Worm (Caenorhabditis elegans) whole organism, L4 larva: ENCODE measurements around the gene enu-3.6.

Experiments used
- F10B5.3 ChIP-seq: sonication (generic microtip); optimal IDR thresholded peaks from 2 replicates; lab custom pipeline; 2016; ENCODE audit warnings: mild to moderate bottlenecking, missing genetic modification characterization, missing compliant biosample characterization
- F26F4.8 ChIP-seq: fragments of 200-800 bp; sonication (Bioruptor generic); conservative IDR thresholded peaks from 2 replicates; pipeline ENCODE4 v1.3.6; 2022; ENCODE audit warnings: missing genetic modification characterization, missing compliant biosample characterization
- F37D6.2 ChIP-seq: sonication (generic microtip); optimal IDR thresholded peaks from 2 replicates; lab custom pipeline; 2016; ENCODE audit warnings: mild to moderate bottlenecking, missing genetic modification characterization, missing compliant biosample characterization
- F44E2.7 ChIP-seq: fragments of 200-800 bp; sonication (Bioruptor generic); IDR thresholded peaks from 2 replicates; pipeline ENCODE4 v2.1.2; 2022; ENCODE audit warnings: missing genetic modification characterization, missing compliant biosample characterization
- F49E8.2 ChIP-seq: sonication (generic microtip); optimal IDR thresholded peaks from 2 replicates; lab custom pipeline; 2016; ENCODE audit warnings: missing compliant biosample characterization, mild to moderate bottlenecking, missing genetic modification characterization, borderline replicate concordance
- T20F7.1 ChIP-seq: fragments of 200-800 bp; sonication (Bioruptor generic); optimal IDR thresholded peaks from 2 replicates; lab custom pipeline; 2018; ENCODE audit warnings: mild to moderate bottlenecking, missing genetic modification characterization, missing compliant biosample characterization
- T26A8.4 ChIP-seq: fragments of 200-800 bp; sonication (Bioruptor generic); IDR thresholded peaks from 2 replicates; pipeline ENCODE4 v1.3.6; 2022; ENCODE audit warnings: missing genetic modification characterization, missing compliant biosample characterization
- Y105C5A.15 ChIP-seq: fragments of 200-800 bp; sonication (Bioruptor generic); IDR thresholded peaks from 2 replicates; pipeline ENCODE4 v1.3.6; 2022; ENCODE audit warnings: missing genetic modification characterization, missing compliant biosample characterization
- Y48G9A.11 ChIP-seq: fragments of 200-800 bp; sonication (Bioruptor generic); IDR thresholded peaks from 2 replicates; pipeline ENCODE4 v1.3.6; 2022; ENCODE audit warnings: missing genetic modification reagents, missing genetic modification characterization, missing compliant biosample characterization
- Y5F2A.4 ChIP-seq: fragments of 200-800 bp; sonication (Bioruptor generic); optimal IDR thresholded peaks from 2 replicates; lab custom pipeline; 2018; ENCODE audit warnings: mild to moderate bottlenecking, missing genetic modification characterization, missing compliant biosample characterization
- ZK546.5 ChIP-seq, 2 experiments: sonication (generic microtip); optimal IDR thresholded peaks; 2 replicates each; lab custom pipeline; 2017; ENCODE audit warnings: missing biosample characterization in 2 of 2, missing genetic modification characterization in 2 of 2
- aly-2 ChIP-seq: sonication (generic microtip); optimal IDR thresholded peaks from 2 replicates; lab custom pipeline; 2018; ENCODE audit warnings: missing biosample characterization, missing genetic modification characterization
- ama-1 ChIP-seq: fragments of 150-350 bp; optimal IDR thresholded peaks from 2 replicates; lab custom pipeline; 2014; ENCODE audit warnings: inconsistent platforms, mixed read lengths
- attf-4 ChIP-seq: sonication (generic microtip); optimal IDR thresholded peaks from 3 replicates; lab custom pipeline; 2017; ENCODE audit warnings: missing biosample characterization, missing genetic modification characterization
- ceh-28 ChIP-seq: fragments of 150-350 bp; optimal IDR thresholded peaks from 2 replicates; lab custom pipeline; 2014; ENCODE audit warnings: missing biosample characterization, missing genetic modification reagents, missing genetic modification characterization
- ceh-32 ChIP-seq: sonication (generic microtip); optimal IDR thresholded peaks from 2 replicates; lab custom pipeline; 2016; ENCODE audit warnings: mild to moderate bottlenecking, missing genetic modification characterization, missing compliant biosample characterization; ENCODE audit not compliant: poor library complexity
- ceh-44 ChIP-seq: fragments of 200-800 bp; sonication (Bioruptor generic); IDR thresholded peaks from 2 replicates; pipeline ENCODE4 v1.3.6; 2022; ENCODE audit warnings: missing genetic modification reagents, missing genetic modification characterization, missing compliant biosample characterization
- ceh-82 ChIP-seq: sonication (generic microtip); optimal IDR thresholded peaks from 2 replicates; lab custom pipeline; 2017; ENCODE audit warnings: missing biosample characterization, missing genetic modification characterization
- daf-12 ChIP-seq: fragments of 150-350 bp; optimal IDR thresholded peaks from 2 replicates; lab custom pipeline; 2014; ENCODE audit warnings: missing biosample characterization, missing genetic modification reagents, missing genetic modification characterization
- daf-16 ChIP-seq, 3 experiments: sonication (generic microtip); optimal IDR thresholded peaks; 2 replicates each; lab custom pipeline; 2016 to 2017; ENCODE audit warnings: missing genetic modification characterization in 3 of 3, missing genetic modification reagents in 3 of 3, mild to moderate bottlenecking in 2 of 3, missing compliant biosample characterization in 2 of 3, missing biosample characterization in 1 of 3, moderate library complexity in 1 of 3
- daf-19 ChIP-seq: fragments of 200-800 bp; sonication (Bioruptor generic); conservative IDR thresholded peaks from 2 replicates; pipeline ENCODE4 v1.3.6; 2022; ENCODE audit warnings: missing genetic modification characterization, missing compliant biosample characterization
- daf-8 ChIP-seq: fragments of 200-800 bp; sonication (Bioruptor generic); IDR thresholded peaks from 2 replicates; pipeline ENCODE4 v1.3.6; 2022; ENCODE audit warnings: missing genetic modification characterization, missing compliant biosample characterization
- fkh-10 ChIP-seq: fragments of 150-350 bp; optimal IDR thresholded peaks from 2 replicates; lab custom pipeline; 2014; ENCODE audit warnings: missing biosample characterization, missing genetic modification reagents, missing genetic modification characterization
- gei-8 ChIP-seq: fragments of 200-800 bp; sonication (Bioruptor generic); optimal IDR thresholded peaks from 2 replicates; lab custom pipeline; 2018; ENCODE audit warnings: mild to moderate bottlenecking, missing genetic modification characterization, missing compliant biosample characterization
- hlh-11 ChIP-seq: fragments of 200-800 bp; sonication (Bioruptor generic); optimal IDR thresholded peaks from 2 replicates; lab custom pipeline; 2018; ENCODE audit warnings: mild to moderate bottlenecking, missing genetic modification characterization, missing compliant biosample characterization
- hmg-1.1 ChIP-seq: fragments of 200-800 bp; sonication (Bioruptor generic); IDR thresholded peaks from 2 replicates; pipeline ENCODE4 v1.3.6; 2022; ENCODE audit warnings: missing genetic modification reagents, missing genetic modification characterization, missing compliant biosample characterization
- jun-1 ChIP-seq: fragments of 150-350 bp; optimal IDR thresholded peaks from 2 replicates; lab custom pipeline; 2014; ENCODE audit warnings: missing biosample characterization, missing genetic modification reagents, missing genetic modification characterization
- lim-7 ChIP-seq: fragments of 200-800 bp; sonication (Bioruptor generic); IDR thresholded peaks from 2 replicates; pipeline ENCODE4 v1.3.6; 2022; ENCODE audit warnings: missing genetic modification characterization, missing compliant biosample characterization
- lin-1 ChIP-seq: fragments of 200-800 bp; sonication (Bioruptor generic); IDR thresholded peaks from 2 replicates; pipeline ENCODE4 v1.3.6; 2022; ENCODE audit warnings: missing genetic modification reagents, missing genetic modification characterization, missing compliant biosample characterization
- lin-15B ChIP-seq: fragments of 150-350 bp; sonication (generic microtip); optimal IDR thresholded peaks from 3 replicates; lab custom pipeline; 2014; ENCODE audit warnings: missing biosample characterization, missing genetic modification characterization
- lin-39 ChIP-seq: fragments of 150-350 bp; optimal IDR thresholded peaks from 2 replicates; lab custom pipeline; 2014; ENCODE audit warnings: missing biosample characterization, missing genetic modification reagents, missing genetic modification characterization
- lir-3 ChIP-seq: sonication (generic microtip); optimal IDR thresholded peaks from 2 replicates; lab custom pipeline; 2016; ENCODE audit warnings: mild to moderate bottlenecking, missing genetic modification characterization, missing compliant biosample characterization
- lsy-2 ChIP-seq, 2 experiments: fragments of 150-350 bp in 1 of 2; sonication (generic microtip) in 1 of 2; optimal IDR thresholded peaks; 2 replicates each; lab custom pipeline; 2014 to 2017; ENCODE audit warnings: missing biosample characterization in 2 of 2, missing genetic modification characterization in 2 of 2
- madf-9 ChIP-seq: fragments of 200-800 bp; sonication (Bioruptor generic); conservative IDR thresholded peaks from 2 replicates; pipeline ENCODE4 v1.3.6; 2022; ENCODE audit warnings: missing genetic modification reagents, missing genetic modification characterization, missing compliant biosample characterization
- mdl-1 ChIP-seq, 2 experiments: fragments of 150-350 bp in 1 of 2; sonication (generic microtip) in 1 of 2; optimal IDR thresholded peaks; 2 replicates each; lab custom pipeline; 2014 to 2017; ENCODE audit warnings: missing biosample characterization in 2 of 2, missing genetic modification characterization in 2 of 2
- mdt-29 ChIP-seq: fragments of 200-800 bp; sonication (Bioruptor generic); IDR thresholded peaks from 2 replicates; pipeline ENCODE4 v1.3.6; 2022; ENCODE audit warnings: missing genetic modification reagents, missing genetic modification characterization, missing compliant biosample characterization
- mep-1 ChIP-seq: fragments of 150-350 bp; sonication (generic microtip); optimal IDR thresholded peaks from 3 replicates; lab custom pipeline; 2014; ENCODE audit warnings: missing biosample characterization, missing genetic modification characterization
- mxl-2 ChIP-seq: fragments of 200-800 bp; sonication (Bioruptor generic); conservative IDR thresholded peaks from 2 replicates; pipeline ENCODE4 v1.3.6; 2022; ENCODE audit warnings: missing genetic modification reagents, missing genetic modification characterization, missing compliant biosample characterization
- nhr-28 ChIP-seq: fragments of 150-350 bp; optimal IDR thresholded peaks from 2 replicates; lab custom pipeline; 2014; ENCODE audit warnings: missing biosample characterization, missing genetic modification characterization
- nhr-6 ChIP-seq: fragments of 150-350 bp; optimal IDR thresholded peaks from 2 replicates; lab custom pipeline; 2014; ENCODE audit warnings: missing biosample characterization, missing genetic modification characterization
- pha-4 ChIP-seq, 2 experiments: fragments of 150-350 bp in 1 of 2; fragments of 200-800 bp in 1 of 2; sonication (Bioruptor generic) in 1 of 2; IDR thresholded peaks in 1 of 2; optimal IDR thresholded peaks in 1 of 2; 2 replicates each; pipeline versions ENCODE4 v1.3.6 to Lab custom; 2014 to 2022; ENCODE audit warnings: missing genetic modification characterization in 2 of 2, missing genetic modification reagents in 2 of 2, missing biosample characterization in 1 of 2, missing compliant biosample characterization in 1 of 2
- pqm-1 ChIP-seq: sonication (generic microtip); optimal IDR thresholded peaks from 2 replicates; lab custom pipeline; 2017; ENCODE audit warnings: missing biosample characterization, missing genetic modification characterization
- spr-1 ChIP-seq: sonication (generic microtip); optimal IDR thresholded peaks from 2 replicates; lab custom pipeline; 2016; ENCODE audit warnings: mild to moderate bottlenecking, missing genetic modification characterization, missing compliant biosample characterization
- spr-3 ChIP-seq: fragments of 200-800 bp; sonication (Bioruptor generic); optimal IDR thresholded peaks from 2 replicates; lab custom pipeline; 2018; ENCODE audit warnings: mild to moderate bottlenecking, missing genetic modification characterization, missing compliant biosample characterization
- tra-1 ChIP-seq: fragments of 200-800 bp; sonication (Bioruptor generic); IDR thresholded peaks from 2 replicates; pipeline ENCODE4 v1.3.6; 2022; ENCODE audit warnings: missing genetic modification reagents, missing genetic modification characterization, missing compliant biosample characterization
- unc-130 ChIP-seq: sonication (generic microtip); optimal IDR thresholded peaks from 2 replicates; lab custom pipeline; 2016; ENCODE audit warnings: missing genetic modification reagents, missing genetic modification characterization, missing compliant biosample characterization
- unc-39 ChIP-seq: sonication (generic microtip); optimal IDR thresholded peaks from 2 replicates; lab custom pipeline; 2017; ENCODE audit warnings: missing biosample characterization, missing genetic modification characterization
- unc-62 ChIP-seq, 3 experiments: fragments of 150-350 bp in 1 of 3; sonication (generic microtip); optimal IDR thresholded peaks in 2 of 3; peaks in 1 of 3; 1 replicate in 1 of 3; 2 replicates in 2 of 3; lab custom pipeline; 2014 to 2017; ENCODE audit warnings: missing biosample characterization in 3 of 3, missing genetic modification characterization in 3 of 3, missing genetic modification reagents in 3 of 3, missing genotype in 1 of 3
- zag-1 ChIP-seq: fragments of 150-350 bp; optimal IDR thresholded peaks from 2 replicates; lab custom pipeline; 2014; ENCODE audit warnings: missing biosample characterization, missing genetic modification characterization
- zip-11 ChIP-seq: fragments of 200-800 bp; sonication (Bioruptor generic); IDR thresholded peaks from 2 replicates; pipeline ENCODE4 v1.3.6; 2022; ENCODE audit warnings: missing genetic modification characterization, missing compliant biosample characterization
- ztf-7 ChIP-seq: fragments of 150-350 bp; optimal IDR thresholded peaks from 2 replicates; lab custom pipeline; 2014; ENCODE audit warnings: missing biosample characterization, missing genetic modification characterization

The enu-3.6 gene

DNA sequence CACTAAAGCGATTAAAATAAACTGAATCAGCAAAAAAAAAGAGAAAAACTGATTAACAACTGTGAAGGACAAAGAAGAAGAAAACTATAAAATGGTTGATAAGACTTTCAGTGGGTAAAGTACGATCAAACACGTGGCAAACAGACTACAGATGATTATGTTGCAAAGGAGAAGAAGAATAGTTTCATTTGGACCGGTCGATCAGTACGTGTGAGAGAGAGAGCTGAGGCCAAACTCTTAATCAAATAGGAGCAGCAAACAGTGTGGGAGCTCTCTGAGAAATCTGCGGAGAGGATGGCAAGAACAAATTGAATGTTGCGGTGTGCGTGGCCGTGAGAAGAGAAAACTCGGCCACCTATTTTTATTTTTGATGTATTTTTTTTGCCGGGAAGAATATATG, 31.2 kb upstream of the enu-3.6 start (continued):
- TF ChIP-seq aly-2 (tag; lab: Kevin White, UChicago), result no peak
- TF ChIP-seq lin-39 (tag; lab: Kevin White, UChicago), result no peak
- no peak for TF ChIP-seq F44E2.7 (GFP tag; lab: Robert Waterston, UW)
- TF ChIP-seq lim-7, result no peak
- no peak for TF ChIP-seq fkh-10 (GFP tag; lab: Kevin White, UChicago)
- TF ChIP-seq ztf-7 (tag; lab: Kevin White, UChicago), result no peak
- peak; percentile 29 for TF ChIP-seq T20F7.1 (GFP tag; lab: Kevin White, UChicago)
- TF ChIP-seq daf-12 (tag; lab: Kevin White, UChicago), result no peak
- 0 out of 2 replicates have a peak, but pooled peaks have one; percentile 41 for TF ChIP-seq mdt-29 (GFP tag; lab: Robert Waterston, UW)
- peak; percentile 33 for TF ChIP-seq mep-1 (tag; lab: Kevin White, UChicago)
- no peak for TF ChIP-seq zag-1 (tag; lab: Kevin White, UChicago)
- TF ChIP-seq hmg-1.1, result no peak
- TF ChIP-seq daf-16 (GFP tag; optimal IDR thresholded peaks at IDR 0.05; lab: Kevin White, UChicago), result no peak
- peak; percentile 22 for TF ChIP-seq daf-16 (tag; optimal IDR thresholded peaks at IDR 0.05; lab: Kevin White, UChicago)
- no peak for TF ChIP-seq mxl-2 (GFP tag; lab: Robert Waterston, UW)
- TF ChIP-seq unc-39 (tag; lab: Kevin White, UChicago), result no peak
- TF ChIP-seq lir-3 (tag; lab: Kevin White, UChicago), result no peak
- no peak for TF ChIP-seq nhr-6 (tag; lab: Kevin White, UChicago)
- TF ChIP-seq Y105C5A.15, result no peak
- TF ChIP-seq F37D6.2 (tag; lab: Kevin White, UChicago), result no peak
- no peak for TF ChIP-seq ceh-44 (GFP tag; lab: Robert Waterston, UW)
- TF ChIP-seq pha-4 (GFP tag; IDR thresholded peaks at IDR 0.05; lab: Robert Waterston, UW), result no peak
- no peak for TF ChIP-seq pha-4 (tag; optimal IDR thresholded peaks at IDR 0.05; lab: Kevin White, UChicago)
- 0 out of 2 replicates have a peak, but pooled peaks have one; percentile 23 for TF ChIP-seq lin-1 (GFP tag; lab: Robert Waterston, UW)
- TF ChIP-seq tra-1, result 0 out of 2 replicates have a peak, but pooled peaks have one; percentile 33
- TF ChIP-seq unc-62 (GFP tag; optimal IDR thresholded peaks at IDR 0.05 in 1 of 2; lab: Kevin White, UChicago), result no peak
- TF ChIP-seq unc-62 (tag; optimal IDR thresholded peaks at IDR 0.05; lab: Kevin White, UChicago), result no peak
- peak in 1 of 2 experiments; percentile 21 for TF ChIP-seq lsy-2 (tag; optimal IDR thresholded peaks at IDR 0.05; lab: Kevin White, UChicago)
- no peak for TF ChIP-seq ceh-32
- no peak for TF ChIP-seq F10B5.3 (tag; lab: Kevin White, UChicago)
- no peak for TF ChIP-seq gei-8 (GFP tag; lab: Kevin White, UChicago)
- TF ChIP-seq ceh-82 (tag; lab: Kevin White, UChicago), result no peak
- TF ChIP-seq Y5F2A.4, result no peak
- TF ChIP-seq attf-4 (tag; lab: Kevin White, UChicago), result no peak
- TF ChIP-seq spr-1, result no peak
- TF ChIP-seq F49E8.2 (tag; lab: Kevin White, UChicago), result no peak
- TF ChIP-seq T26A8.4, result peak; percentile 57
- no peak for TF ChIP-seq lin-15B (tag; lab: Kevin White, UChicago)
- TF ChIP-seq daf-8 (GFP tag; lab: Robert Waterston, UW), result no peak
- peak; percentile 43 for TF ChIP-seq pqm-1 (tag; lab: Kevin White, UChicago)
- no peak for TF ChIP-seq Y48G9A.11 (GFP tag; lab: Robert Waterston, UW)
- no peak for TF ChIP-seq zip-11 (GFP tag; lab: Robert Waterston, UW)
- no peak for TF ChIP-seq jun-1 (tag; lab: Kevin White, UChicago)
- TF ChIP-seq daf-19 (GFP tag; lab: Robert Waterston, UW), result no peak
- TF ChIP-seq ama-1 (lab: Kevin White, UChicago), result no peak
- no peak for TF ChIP-seq ceh-28
- TF ChIP-seq madf-9 (GFP tag; lab: Robert Waterston, UW), result no peak
- TF ChIP-seq ZK546.5 (tag; optimal IDR thresholded peaks at IDR 0.05; lab: Kevin White, UChicago), result no peak
- TF ChIP-seq mdl-1 (tag; optimal IDR thresholded peaks at IDR 0.05; lab: Kevin White, UChicago), result peak in 1 of 2 experiments; percentile 69
- no peak for TF ChIP-seq F26F4.8
- TF ChIP-seq unc-130 (GFP tag; lab: Kevin White, UChicago), result no peak
- peak; percentile 86 for TF ChIP-seq hlh-11
- TF ChIP-seq spr-3 (GFP tag; lab: Kevin White, UChicago), result no peak
- TF ChIP-seq nhr-28 (tag; lab: Kevin White, UChicago), result peak; percentile 79
